Worm (Caenorhabditis elegans): Measurements from ENCODE around the gene jip-1.

ce11 chrII:1295776-1296175 is 31.0 kb upstream of the jip-1 start, which contains the start of gene Y57G7A.2:
- TF ChIP-seq him-1 (tag; optimal IDR thresholded peaks at IDR 0.05) (no peak), dao-5 (tag; optimal IDR thresholded peaks at IDR 0.05) (no peak)
